Fruit fly (Drosophila melanogaster) whole organism, wandering third instar larva: ENCODE results near the gene Rab3-GEF.

Experiments
- Dfd ChIP-seq: fragments of >200 bp; optimal IDR thresholded peaks from 2 replicates; lab custom pipeline; 2017; ENCODE audit warnings: missing biosample characterization, missing genetic modification characterization
- HLH106 ChIP-seq: fragments of 200-800 bp; optimal IDR thresholded peaks from 3 replicates; lab custom pipeline; 2019; ENCODE audit warnings: missing biosample characterization, mild to moderate bottlenecking, missing genetic modification characterization, moderate library complexity
- Mio ChIP-seq: sonication (Bioruptor generic); optimal IDR thresholded peaks from 2 replicates; lab custom pipeline; 2016; ENCODE audit warnings: missing biosample characterization, missing genetic modification characterization
- Myc ChIP-seq: fragments of >200 bp; optimal IDR thresholded peaks from 2 replicates; lab custom pipeline; 2017
- br ChIP-seq: fragments of 200-800 bp; sonication (Bioruptor generic); optimal IDR thresholded peaks from 2 replicates; lab custom pipeline; 2016; ENCODE audit warnings: missing biosample characterization, missing genetic modification characterization
- h ChIP-seq: fragments of 200-800 bp; sonication (Bioruptor generic); optimal IDR thresholded peaks from 3 replicates; lab custom pipeline; 2016; ENCODE audit warnings: missing biosample characterization, mild to moderate bottlenecking, missing genetic modification characterization
- jim ChIP-seq: fragments of 175-275, 200-325 bp; sonication (Bioruptor generic); optimal IDR thresholded peaks from 2 replicates; lab custom pipeline; 2016; ENCODE audit warnings: missing biosample characterization, mild to moderate bottlenecking, missing genetic modification characterization
- pan ChIP-seq: fragments of >200 bp; optimal IDR thresholded peaks from 2 replicates; lab custom pipeline; 2017
- psq ChIP-seq: fragments of 200-800 bp; sonication (Bioruptor generic); optimal IDR thresholded peaks from 3 replicates; lab custom pipeline; 2017; ENCODE audit warnings: missing biosample characterization, mild to moderate bottlenecking, missing genetic modification characterization, moderate library complexity
- rgr ChIP-seq: fragments of 200-800 bp; sonication (Bioruptor generic); optimal IDR thresholded peaks from 3 replicates; lab custom pipeline; 2016; ENCODE audit warnings: missing biosample characterization, mild to moderate bottlenecking, missing genetic modification characterization
- sage ChIP-seq: fragments of 200-800 bp; sonication (Bioruptor generic); optimal IDR thresholded peaks from 2 replicates; lab custom pipeline; 2016; ENCODE audit warnings: missing biosample characterization, mild to moderate bottlenecking, missing genetic modification characterization
- sv ChIP-seq: fragments of 200-800 bp; sonication (Bioruptor generic); optimal IDR thresholded peaks from 3 replicates; lab custom pipeline; 2016; ENCODE audit warnings: missing biosample characterization, missing genetic modification characterization
- woc ChIP-seq: sonication (Bioruptor generic); optimal IDR thresholded peaks from 2 replicates; lab custom pipeline; 2016; ENCODE audit warnings: missing biosample characterization, mild to moderate bottlenecking, missing genetic modification characterization

DNA sequence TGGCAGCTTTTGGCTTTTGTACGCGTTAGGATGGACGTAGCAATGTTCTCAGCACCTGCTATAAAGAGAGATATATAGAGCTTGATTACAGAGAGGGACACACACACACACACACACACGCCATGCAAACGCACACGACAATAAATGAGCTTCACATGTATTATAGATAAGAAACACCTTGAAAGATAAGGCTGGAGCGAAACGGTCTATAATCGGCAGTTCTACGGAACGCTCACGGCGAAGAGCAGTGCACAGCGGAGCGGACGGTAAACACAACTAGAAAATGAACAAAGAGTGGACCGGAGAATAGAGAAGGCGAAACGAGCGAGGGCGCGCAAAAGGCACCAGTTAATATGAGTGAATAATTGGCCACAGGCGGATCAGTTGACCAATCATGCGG lies 40.8 kb upstream of the Rab3-GEF start:
- TF ChIP-seq h (no peak), woc (no peak), br (GFP tag; lab: Kevin White, UChicago) (no peak), rgr (GFP tag; lab: Kevin White, UChicago) (no peak), Dfd (GFP tag; lab: Kevin White, UChicago) (no peak), HLH106 (tag; lab: Kevin White, UChicago) (no peak), psq (GFP tag; lab: Kevin White, UChicago) (peak; percentile 56), sv (no peak), Myc (lab: Kevin White, UChicago) (no peak), Mio (GFP tag; lab: Kevin White, UChicago) (no peak), sage (no peak), jim (GFP tag; lab: Kevin White, UChicago) (no peak), pan (lab: Kevin White, UChicago) (no peak)
